Worm (Caenorhabditis elegans) whole organism, young adult: ENCODE measurements around the gene cni-1.

Experiments
- F37B4.10 ChIP-seq: fragments of 200-800 bp; sonication (Bioruptor generic); IDR thresholded peaks from 2 replicates; pipeline ENCODE4 v1.3.6; 2022; ENCODE audit warnings: missing genetic modification characterization, missing compliant biosample characterization
- F49E8.2 ChIP-seq: sonication (generic microtip); optimal IDR thresholded peaks from 3 replicates; lab custom pipeline; 2017; ENCODE audit warnings: missing genetic modification characterization, mild to moderate bottlenecking, missing compliant biosample characterization, antibody characterized with exemption, moderate library complexity; ENCODE audit not compliant: insufficient read depth
- dpl-1 ChIP-seq: fragments of 150-350 bp; optimal IDR thresholded peaks from 2 replicates; lab custom pipeline; 2014; ENCODE audit warnings: missing biosample characterization, missing genetic modification reagents, missing genetic modification characterization
- pha-4 ChIP-seq: fragments of 150-350 bp; sonication (generic microtip); optimal IDR thresholded peaks from 2 replicates; lab custom pipeline; 2014; ENCODE audit warnings: missing biosample characterization, missing genetic modification reagents, missing genetic modification characterization
- snpc-4 ChIP-seq, 5 experiments: fragments of 150-350 bp in 1 of 5; sonication (generic microtip) in 4 of 5; optimal IDR thresholded peaks; 2 replicates each; lab custom pipeline; 2014 to 2018; ENCODE audit warnings: missing genetic modification characterization in 5 of 5, missing biosample characterization in 3 of 5, antibody characterized with exemption in 2 of 5, mild to moderate bottlenecking in 2 of 5, missing compliant biosample characterization in 2 of 5, missing genotype in 2 of 5, moderate library complexity in 2 of 5, missing genetic modification reagents in 1 of 5
- unc-62 ChIP-seq: fragments of 150-350 bp; optimal IDR thresholded peaks from 2 replicates; lab custom pipeline; 2014; ENCODE audit warnings: missing biosample characterization, missing genetic modification reagents, missing genetic modification characterization

- no peak for TF ChIP-seq unc-62 (GFP tag; lab: Kevin White, UChicago)
- TF ChIP-seq dpl-1 (GFP tag; lab: Kevin White, UChicago) = no peak
- TF ChIP-seq pha-4 (tag; lab: Kevin White, UChicago) = no peak
- no peak for TF ChIP-seq F49E8.2 (tag; lab: Kevin White, UChicago)
- no peak for TF ChIP-seq snpc-4 (GFP tag; optimal IDR thresholded peaks at IDR 0.05; lab: Kevin White, UChicago)
- no peak for TF ChIP-seq snpc-4 (tag; optimal IDR thresholded peaks at IDR 0.05; lab: Kevin White, UChicago)
- no peak for TF ChIP-seq F37B4.10
Observed at ce11 chrV:13179986-13180591, at the start of gene cni-1.
